Worm (Caenorhabditis elegans) whole organism, early embryonic: ENCODE measurements around the gene moc-5.

Experiments
- B0310.2 ChIP-seq: sonication (generic microtip); optimal IDR thresholded peaks from 2 replicates; lab custom pipeline; 2016; ENCODE audit warnings: mild to moderate bottlenecking, missing genetic modification characterization, missing compliant biosample characterization
- F13C5.2 ChIP-seq: sonication (generic microtip); optimal IDR thresholded peaks from 2 replicates; lab custom pipeline; 2017; ENCODE audit warnings: mild to moderate bottlenecking, missing genetic modification characterization, inconsistent platforms, missing compliant biosample characterization
- aly-1 ChIP-seq: sonication (generic microtip); optimal IDR thresholded peaks from 2 replicates; lab custom pipeline; 2016; ENCODE audit warnings: missing genetic modification characterization, missing compliant biosample characterization
- ama-1 ChIP-seq: fragments of 150-350 bp; optimal IDR thresholded peaks from 2 replicates; lab custom pipeline; 2014
- ceh-13 ChIP-seq: fragments of 200-800 bp; sonication (Bioruptor generic); optimal IDR thresholded peaks from 2 replicates; lab custom pipeline; 2018; ENCODE audit warnings: mild to moderate bottlenecking, missing genetic modification characterization, missing compliant biosample characterization
- ceh-36 ChIP-seq: sonication (generic microtip); optimal IDR thresholded peaks from 2 replicates; lab custom pipeline; 2016; ENCODE audit warnings: missing genetic modification characterization, inconsistent platforms, missing compliant biosample characterization
- ets-7 ChIP-seq: sonication (generic microtip); optimal IDR thresholded peaks from 2 replicates; lab custom pipeline; 2016; ENCODE audit warnings: missing genotype, missing genetic modification characterization, missing compliant biosample characterization
- flt-1 ChIP-seq: fragments of 200-800 bp; sonication (Bioruptor generic); IDR thresholded peaks from 2 replicates; pipeline ENCODE4 v1.3.6; 2022; ENCODE audit warnings: missing genetic modification characterization, missing compliant biosample characterization
- hmbx-1 ChIP-seq: sonication (generic microtip); optimal IDR thresholded peaks from 2 replicates; lab custom pipeline; 2016; ENCODE audit warnings: mild to moderate bottlenecking, missing genetic modification characterization, missing compliant biosample characterization
- hmg-4 ChIP-seq: fragments of 200-800 bp; sonication (Bioruptor generic); optimal IDR thresholded peaks from 2 replicates; lab custom pipeline; 2018; ENCODE audit warnings: mild to moderate bottlenecking, missing genetic modification characterization, missing compliant biosample characterization
- hnd-1 ChIP-seq: sonication (generic microtip); optimal IDR thresholded peaks from 2 replicates; lab custom pipeline; 2016; ENCODE audit warnings: missing genetic modification characterization, missing compliant biosample characterization
- pes-1 ChIP-seq: fragments of 200-800 bp; sonication (Bioruptor generic); IDR thresholded peaks from 2 replicates; pipeline ENCODE4 v1.3.6; 2022; ENCODE audit warnings: missing genetic modification reagents, missing genetic modification characterization, missing compliant biosample characterization
- scrt-1 ChIP-seq: fragments of 200-800 bp; sonication (Bioruptor generic); IDR thresholded peaks from 2 replicates; pipeline ENCODE4 v1.3.6; 2022; ENCODE audit warnings: missing genetic modification characterization, missing compliant biosample characterization
- sea-1 ChIP-seq: fragments of 200-800 bp; sonication (Bioruptor generic); conservative IDR thresholded peaks from 2 replicates; pipeline ENCODE4 v1.3.6; 2022; ENCODE audit warnings: missing genetic modification characterization, missing compliant biosample characterization
- tbx-11 ChIP-seq: fragments of 200-800 bp; sonication (Bioruptor generic); IDR thresholded peaks from 2 replicates; pipeline ENCODE4 v1.3.6; 2022; ENCODE audit warnings: missing genetic modification characterization, missing compliant biosample characterization
- tbx-37 ChIP-seq: fragments of 200-800 bp; sonication (Bioruptor generic); conservative IDR thresholded peaks from 2 replicates; pipeline ENCODE4 v1.3.6; 2022; ENCODE audit warnings: missing genetic modification reagents, missing genetic modification characterization, missing compliant biosample characterization
- tra-4 ChIP-seq: sonication (generic microtip); optimal IDR thresholded peaks from 2 replicates; lab custom pipeline; 2017; ENCODE audit warnings: missing genetic modification characterization, missing compliant biosample characterization

Gene moc-5

ce11 chrX:9540464-9540863, 25.3 kb downstream of the moc-5 start:
- TF ChIP-seq tbx-37: no peak

- TF ChIP-seq hmbx-1 (tag; lab: Kevin White, UChicago) (no peak), tra-4 (tag; lab: Kevin White, UChicago) (no peak), scrt-1 (GFP tag; lab: Robert Waterston, UW) (no peak), ceh-36 (tag; lab: Kevin White, UChicago) (no peak), flt-1 (GFP tag; lab: Robert Waterston, UW) (no peak), tbx-11 (GFP tag; lab: Robert Waterston, UW) (no peak), pes-1 (no peak), ceh-13 (no peak), sea-1 (GFP tag; lab: Robert Waterston, UW) (no peak), aly-1 (tag; lab: Kevin White, UChicago) (no peak), hnd-1 (tag; lab: Kevin White, UChicago) (no peak), hmg-4 (GFP tag; lab: Kevin White, UChicago) (no peak)
These were observed 26.3 kb downstream of the moc-5 start, which contains the start of gene nuc-1 for ce11 chrX:9539294-9540030. TSS of gene nuc-1 (plus strand) at chrX:9539905.

ce11 chrX:9537538-9538172, 28.1 kb downstream of the moc-5 start:
- TF ChIP-seq ceh-13: no peak
- no peak for TF ChIP-seq tra-4 (tag; lab: Kevin White, UChicago)
- TF ChIP-seq hmbx-1 (tag; lab: Kevin White, UChicago): no peak
- TF ChIP-seq tbx-37: no peak
- TF ChIP-seq F13C5.2 (tag; lab: Kevin White, UChicago): no peak
- TF ChIP-seq sea-1 (GFP tag; lab: Robert Waterston, UW): no peak
- TF ChIP-seq tbx-11 (GFP tag; lab: Robert Waterston, UW): no peak
- no peak for TF ChIP-seq flt-1 (GFP tag; lab: Robert Waterston, UW)
- no peak for TF ChIP-seq B0310.2 (tag; lab: Kevin White, UChicago)
- TF ChIP-seq hnd-1 (tag; lab: Kevin White, UChicago): no peak
- no peak for TF ChIP-seq hmg-4 (GFP tag; lab: Kevin White, UChicago)
- no peak for TF ChIP-seq ets-7 (tag; lab: Kevin White, UChicago)
- no peak for TF ChIP-seq ama-1
- no peak for TF ChIP-seq pes-1
- no peak for TF ChIP-seq ceh-36 (tag; lab: Kevin White, UChicago)
- TF ChIP-seq aly-1 (tag; lab: Kevin White, UChicago): no peak

- TF ChIP-seq ceh-36 (tag; lab: Kevin White, UChicago) (no peak), hnd-1 (tag; lab: Kevin White, UChicago) (no peak), flt-1 (GFP tag; lab: Robert Waterston, UW) (no peak), tbx-11 (GFP tag; lab: Robert Waterston, UW) (no peak), scrt-1 (GFP tag; lab: Robert Waterston, UW) (no peak), hmg-4 (GFP tag; lab: Kevin White, UChicago) (no peak), pes-1 (no peak), tra-4 (tag; lab: Kevin White, UChicago) (no peak), ceh-13 (no peak), tbx-37 (no peak), F13C5.2 (tag; lab: Kevin White, UChicago) (no peak), hmbx-1 (tag; lab: Kevin White, UChicago) (no peak), ama-1 (no peak), ets-7 (tag; lab: Kevin White, UChicago) (no peak), aly-1 (tag; lab: Kevin White, UChicago) (no peak), B0310.2 (tag; lab: Kevin White, UChicago) (no peak), sea-1 (GFP tag; lab: Robert Waterston, UW) (no peak)
These were observed 29.1 kb downstream of the moc-5 start, which contains the start of gene C07B5.8 for ce11 chrX:9536665-9537064. TSS of gene C07B5.8 (minus strand) at chrX:9536765.

ce11 chrX:9536008-9536407, 29.8 kb downstream of the moc-5 start:
- TF ChIP-seq tra-4 (tag; lab: Kevin White, UChicago) (no peak), B0310.2 (tag; lab: Kevin White, UChicago) (no peak), tbx-37 (no peak), aly-1 (tag; lab: Kevin White, UChicago) (no peak), pes-1 (no peak), ama-1 (no peak), F13C5.2 (tag; lab: Kevin White, UChicago) (no peak), scrt-1 (GFP tag; lab: Robert Waterston, UW) (no peak), flt-1 (GFP tag; lab: Robert Waterston, UW) (no peak), hnd-1 (tag; lab: Kevin White, UChicago) (no peak), tbx-11 (GFP tag; lab: Robert Waterston, UW) (no peak), hmg-4 (GFP tag; lab: Kevin White, UChicago) (no peak), sea-1 (GFP tag; lab: Robert Waterston, UW) (no peak), ceh-13 (no peak), ets-7 (tag; lab: Kevin White, UChicago) (no peak), hmbx-1 (tag; lab: Kevin White, UChicago) (no peak), ceh-36 (tag; lab: Kevin White, UChicago) (no peak)

- TF ChIP-seq hmbx-1 (tag; lab: Kevin White, UChicago) (no peak), ceh-13 (no peak), hmg-4 (GFP tag; lab: Kevin White, UChicago) (no peak), ets-7 (tag; lab: Kevin White, UChicago) (no peak), ama-1 (no peak), tra-4 (tag; lab: Kevin White, UChicago) (no peak), aly-1 (tag; lab: Kevin White, UChicago) (no peak), F13C5.2 (tag; lab: Kevin White, UChicago) (no peak), hnd-1 (tag; lab: Kevin White, UChicago) (no peak)
These were observed 34.1 kb downstream of the moc-5 start for ce11 chrX:9531640-9532039.
